Worm (Caenorhabditis elegans): Measurements from ENCODE around the gene M163.7.
A peak's percentile ranks its signal among the peaks of the same experiment; 100 is the strongest.

The M163.7 gene

ce11 chrX:14487333-14487732, 22.7 kb downstream of the M163.7 start:
- TF ChIP-seq med-1 (GFP tag; optimal IDR thresholded peaks at IDR 0.05; ENCODE audit: insufficient read depth) (no peak), ref-1 (GFP tag; conservative IDR thresholded peaks at IDR 0.05) (no peak), tab-1 (GFP tag; IDR thresholded peaks at IDR 0.05) (no peak), flt-1 (GFP tag; IDR thresholded peaks at IDR 0.05) (no peak), cog-1 (tag; optimal IDR thresholded peaks at IDR 0.05) (no peak), ztf-23 (GFP tag; IDR thresholded peaks at IDR 0.05) (no peak), ztf-29 (GFP tag; IDR thresholded peaks at IDR 0.05) (no peak), klf-2 (GFP tag; conservative IDR thresholded peaks at IDR 0.05) (no peak), T22C8.4 (GFP tag; IDR thresholded peaks at IDR 0.05) (no peak)

ce11 chrX:14487832-14488231, 23.2 kb downstream of the M163.7 start:
- TF ChIP-seq tab-1 (GFP tag; IDR thresholded peaks at IDR 0.05) (no peak), ref-1 (GFP tag; conservative IDR thresholded peaks at IDR 0.05) (no peak), ztf-29 (GFP tag; IDR thresholded peaks at IDR 0.05) (no peak), ztf-23 (GFP tag; IDR thresholded peaks at IDR 0.05) (no peak), med-1 (GFP tag; optimal IDR thresholded peaks at IDR 0.05; ENCODE audit: insufficient read depth) (no peak), T22C8.4 (GFP tag; IDR thresholded peaks at IDR 0.05) (no peak), cog-1 (tag; optimal IDR thresholded peaks at IDR 0.05) (no peak), klf-2 (GFP tag; conservative IDR thresholded peaks at IDR 0.05) (no peak), flt-1 (GFP tag; IDR thresholded peaks at IDR 0.05) (no peak)

- TF ChIP-seq T22C8.4 (GFP tag; IDR thresholded peaks at IDR 0.05) (0 out of 2 replicates have a peak, but pooled peaks have one; percentile 36), flt-1 (GFP tag; IDR thresholded peaks at IDR 0.05) (peak; percentile 83), ztf-29 (GFP tag; IDR thresholded peaks at IDR 0.05) (no peak), cog-1 (tag; optimal IDR thresholded peaks at IDR 0.05) (peak; percentile 72), ztf-23 (GFP tag; IDR thresholded peaks at IDR 0.05) (peak; percentile 71; the same call in 1 of the 2 replicates), med-1 (GFP tag; optimal IDR thresholded peaks at IDR 0.05; ENCODE audit: insufficient read depth) (no peak), tab-1 (GFP tag; IDR thresholded peaks at IDR 0.05) (peak; percentile 45; the same call in 1 of the 2 replicates), ref-1 (GFP tag; conservative IDR thresholded peaks at IDR 0.05) (no peak), klf-2 (GFP tag; conservative IDR thresholded peaks at IDR 0.05) (peak; percentile 47; the same call in 1 of the 2 replicates)
Measured at ce11 chrX:14489945-14490344, 25.3 kb downstream of the M163.7 start, which contains the start of gene his-24. TSS of gene his-24 (plus strand) at chrX:14490094.

ce11 chrX:14490486-14490885, 25.9 kb downstream of the M163.7 start:
- TF ChIP-seq ztf-29 (GFP tag; IDR thresholded peaks at IDR 0.05), result no peak
- 0 out of 2 replicates have a peak, but pooled peaks have one; percentile 8 for TF ChIP-seq ztf-23 (GFP tag; IDR thresholded peaks at IDR 0.05)
- no peak for TF ChIP-seq cog-1 (tag; optimal IDR thresholded peaks at IDR 0.05)
- TF ChIP-seq ref-1 (GFP tag; conservative IDR thresholded peaks at IDR 0.05), result no peak
- TF ChIP-seq T22C8.4 (GFP tag; IDR thresholded peaks at IDR 0.05), result no peak
- no peak for TF ChIP-seq klf-2 (GFP tag; conservative IDR thresholded peaks at IDR 0.05)
- no peak for TF ChIP-seq tab-1 (GFP tag; IDR thresholded peaks at IDR 0.05)

ce11 chrX:14491103-14491502, 26.5 kb downstream of the M163.7 start:
- TF ChIP-seq med-1 (GFP tag; optimal IDR thresholded peaks at IDR 0.05; ENCODE audit: insufficient read depth), result no peak
- TF ChIP-seq ztf-23 (GFP tag; IDR thresholded peaks at IDR 0.05), result 0 out of 2 replicates have a peak, but pooled peaks have one; percentile 54
- no peak for TF ChIP-seq klf-2 (GFP tag; conservative IDR thresholded peaks at IDR 0.05)
- TF ChIP-seq T22C8.4 (GFP tag; IDR thresholded peaks at IDR 0.05), result no peak
- no peak for TF ChIP-seq tab-1 (GFP tag; IDR thresholded peaks at IDR 0.05)
- TF ChIP-seq flt-1 (GFP tag; IDR thresholded peaks at IDR 0.05), result peak; percentile 36; the same call in 1 of the 2 replicates

ce11 chrX:14492441-14492840, 27.8 kb downstream of the M163.7 start:
- TF ChIP-seq T22C8.4 (GFP tag; IDR thresholded peaks at IDR 0.05), result no peak
- TF ChIP-seq ztf-23 (GFP tag; IDR thresholded peaks at IDR 0.05), result no peak
- TF ChIP-seq med-1 (GFP tag; optimal IDR thresholded peaks at IDR 0.05; ENCODE audit: insufficient read depth), result no peak

ce11 chrX:14495075-14495474, 30.5 kb downstream of the M163.7 start:
- TF ChIP-seq tab-1 (GFP tag; IDR thresholded peaks at IDR 0.05) (no peak), T22C8.4 (GFP tag; IDR thresholded peaks at IDR 0.05) (no peak), cog-1 (tag; optimal IDR thresholded peaks at IDR 0.05) (no peak), med-1 (GFP tag; optimal IDR thresholded peaks at IDR 0.05; ENCODE audit: insufficient read depth) (no peak), klf-2 (GFP tag; conservative IDR thresholded peaks at IDR 0.05) (no peak), flt-1 (GFP tag; IDR thresholded peaks at IDR 0.05) (no peak), ztf-23 (GFP tag; IDR thresholded peaks at IDR 0.05) (no peak), ztf-29 (GFP tag; IDR thresholded peaks at IDR 0.05) (no peak), ref-1 (GFP tag; conservative IDR thresholded peaks at IDR 0.05) (no peak)

- TF ChIP-seq klf-2 (GFP tag; conservative IDR thresholded peaks at IDR 0.05) (no peak), cog-1 (tag; optimal IDR thresholded peaks at IDR 0.05) (no peak), flt-1 (GFP tag; IDR thresholded peaks at IDR 0.05) (no peak), tab-1 (GFP tag; IDR thresholded peaks at IDR 0.05) (no peak), ref-1 (GFP tag; conservative IDR thresholded peaks at IDR 0.05) (no peak), med-1 (GFP tag; optimal IDR thresholded peaks at IDR 0.05; ENCODE audit: insufficient read depth) (no peak), ztf-23 (GFP tag; IDR thresholded peaks at IDR 0.05) (no peak), ztf-29 (GFP tag; IDR thresholded peaks at IDR 0.05) (no peak), T22C8.4 (GFP tag; IDR thresholded peaks at IDR 0.05) (no peak)
Measured at ce11 chrX:14495785-14496184, 31.2 kb downstream of the M163.7 start, which contains the start of gene ztf-14. TSS of gene ztf-14 (plus strand) at chrX:14496085.

- TF ChIP-seq tab-1 (GFP tag; IDR thresholded peaks at IDR 0.05), result no peak
- TF ChIP-seq flt-1 (GFP tag; IDR thresholded peaks at IDR 0.05), result no peak
- TF ChIP-seq klf-2 (GFP tag; conservative IDR thresholded peaks at IDR 0.05), result no peak
- no peak for TF ChIP-seq med-1 (GFP tag; optimal IDR thresholded peaks at IDR 0.05; ENCODE audit: insufficient read depth)
- TF ChIP-seq ztf-23 (GFP tag; IDR thresholded peaks at IDR 0.05), result no peak
- TF ChIP-seq ref-1 (GFP tag; conservative IDR thresholded peaks at IDR 0.05), result no peak
- no peak for TF ChIP-seq ztf-29 (GFP tag; IDR thresholded peaks at IDR 0.05)
- TF ChIP-seq T22C8.4 (GFP tag; IDR thresholded peaks at IDR 0.05), result no peak
- no peak for TF ChIP-seq cog-1 (tag; optimal IDR thresholded peaks at IDR 0.05)
Measured at ce11 chrX:14496545-14496944, 31.9 kb downstream of the M163.7 start.

Measured in whole organism, midembryonic.